Fruit fly (Drosophila melanogaster) whole organism, pupa: Measurements from ENCODE around the gene CG42445.

ENCODE experiments used
- CG13204 ChIP-seq: fragments of 200-800 bp; sonication (Bioruptor generic); optimal IDR thresholded peaks from 2 replicates; lab custom pipeline; 2018; ENCODE audit warnings: missing biosample characterization, mild to moderate bottlenecking, missing genetic modification characterization, moderate library complexity
- CG15710 ChIP-seq: fragments of 200-800 bp; sonication (Bioruptor generic); optimal IDR thresholded peaks from 2 replicates; lab custom pipeline; 2018; ENCODE audit warnings: missing biosample characterization, mild to moderate bottlenecking, missing genetic modification characterization, moderate library complexity
- CG32121 ChIP-seq: fragments of 200-800 bp; sonication (Bioruptor generic); IDR thresholded peaks from 2 replicates; pipeline ENCODE4 v1.3.6; 2022; ENCODE audit warnings: missing biosample characterization, missing genetic modification characterization
- CG34367 ChIP-seq: fragments of 200-800 bp; sonication (Bioruptor generic); optimal IDR thresholded peaks from 2 replicates; lab custom pipeline; 2018; ENCODE audit warnings: missing biosample characterization, mild to moderate bottlenecking, missing genetic modification characterization
- CG4496 ChIP-seq: fragments of 200-800 bp; sonication (Bioruptor generic); IDR thresholded peaks from 3 replicates; pipeline ENCODE4 v1.3.6; 2022; ENCODE audit warnings: missing biosample characterization, missing genetic modification characterization
- CG8301 ChIP-seq: fragments of 200-800 bp; sonication (Bioruptor generic); optimal IDR thresholded peaks from 2 replicates; lab custom pipeline; 2018; ENCODE audit warnings: missing biosample characterization, mild to moderate bottlenecking, missing genetic modification characterization
- D1 ChIP-seq: fragments of 200-800 bp; sonication (Bioruptor generic); optimal IDR thresholded peaks from 2 replicates; lab custom pipeline; 2018; ENCODE audit warnings: missing biosample characterization, mild to moderate bottlenecking, missing genetic modification characterization, moderate library complexity
- EcR ChIP-seq: fragments of 200-800 bp; sonication (Bioruptor generic); optimal IDR thresholded peaks from 3 replicates; lab custom pipeline; 2019; ENCODE audit warnings: missing biosample characterization, missing genetic modification characterization, mild to moderate bottlenecking, moderate library complexity, missing genetic modification reagents
- Pif1A ChIP-seq: fragments of 200-800 bp; sonication (Bioruptor generic); optimal IDR thresholded peaks from 3 replicates; lab custom pipeline; 2016; ENCODE audit warnings: missing biosample characterization, missing genetic modification characterization
- Pif1B ChIP-seq: fragments of 200-800 bp; sonication (Bioruptor generic); optimal IDR thresholded peaks from 3 replicates; lab custom pipeline; 2016; ENCODE audit warnings: missing biosample characterization, missing genetic modification characterization
- rn ChIP-seq: fragments of 200-800 bp; sonication (Bioruptor generic); IDR thresholded peaks from 2 replicates; pipeline ENCODE4 v1.3.6; 2022; ENCODE audit warnings: missing biosample characterization, missing genetic modification characterization

DNA sequence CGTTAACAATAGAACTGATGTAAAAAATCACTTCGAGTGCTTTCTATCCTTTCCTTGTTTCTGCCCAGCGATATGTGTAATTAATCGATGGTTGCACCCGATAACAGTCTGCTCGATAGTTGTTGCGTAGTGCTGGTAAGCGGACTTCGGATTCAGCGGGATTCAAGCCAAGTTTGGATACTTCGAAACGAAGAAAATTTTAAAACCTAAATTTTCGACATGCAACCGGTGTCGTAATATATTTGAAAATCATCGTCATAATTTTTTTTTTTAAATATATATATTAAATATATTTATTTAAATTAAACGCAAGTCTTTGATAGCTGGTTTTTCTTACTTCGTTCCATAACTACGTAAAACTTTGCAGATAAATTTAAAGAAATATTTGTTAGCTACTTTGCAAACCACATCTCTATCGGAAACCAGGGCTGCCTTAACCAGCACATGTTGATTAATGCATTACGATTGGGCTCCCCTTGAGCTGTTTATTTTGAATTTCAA lies 39.1 kb upstream of the CG42445 start, which contains the start of the genes UbcE2M and Dhps:
- TF ChIP-seq D1 (tag; lab: Kevin White, UChicago) (no peak), rn (GFP tag; lab: Robert Waterston, UW) (no peak), CG15710 (peak; percentile 79), CG32121 (GFP tag; lab: Robert Waterston, UW) (no peak; the same call in 1 of the 2 replicates), Pif1B (no peak), CG8301 (tag; lab: Kevin White, UChicago) (no peak), Pif1A (GFP tag; lab: Kevin White, UChicago) (no peak), EcR (GFP tag; lab: Kevin White, UChicago) (no peak), CG34367 (tag; lab: Kevin White, UChicago) (no peak), CG4496 (GFP tag; lab: Robert Waterston, UW) (peak; percentile 67; the same call in 2 of the 3 replicates), CG13204 (GFP tag; lab: Kevin White, UChicago) (no peak)
